Worm (Caenorhabditis elegans) whole organism, mixed stage, embryonic: Measurements from ENCODE around the gene C03H5.3.

Source experiments
- blmp-1 ChIP-seq: fragments of 150-350 bp; optimal IDR thresholded peaks from 2 replicates; lab custom pipeline; 2014; ENCODE audit warnings: missing biosample characterization, missing genetic modification characterization
- ces-1 ChIP-seq: fragments of 150-350 bp; optimal IDR thresholded peaks from 2 replicates; lab custom pipeline; 2014; ENCODE audit warnings: missing biosample characterization, missing genetic modification reagents, missing genetic modification characterization
- elt-3 ChIP-seq: fragments of 150-350 bp; optimal IDR thresholded peaks from 2 replicates; lab custom pipeline; 2014; ENCODE audit warnings: missing biosample characterization, missing genetic modification characterization
- hlh-1 ChIP-seq: fragments of 150-350 bp; optimal IDR thresholded peaks from 2 replicates; lab custom pipeline; 2014; ENCODE audit warnings: missing biosample characterization, missing genetic modification reagents, missing genetic modification characterization
- lsy-2 ChIP-seq: fragments of 150-350 bp; optimal IDR thresholded peaks from 2 replicates; lab custom pipeline; 2014; ENCODE audit warnings: missing biosample characterization, missing genetic modification characterization
- mep-1 ChIP-seq: fragments of 150-350 bp; optimal IDR thresholded peaks from 2 replicates; lab custom pipeline; 2017; ENCODE audit warnings: missing biosample characterization, missing genetic modification reagents, missing genetic modification characterization, inconsistent platforms
- nhr-12 ChIP-seq: fragments of 150-350 bp; optimal IDR thresholded peaks from 2 replicates; lab custom pipeline; 2014; ENCODE audit warnings: missing biosample characterization, missing genetic modification characterization
- pha-4 ChIP-seq: fragments of 150-350 bp; optimal IDR thresholded peaks from 2 replicates; lab custom pipeline; 2018; ENCODE audit warnings: missing biosample characterization, missing genetic modification reagents, missing genetic modification characterization
- sptf-1 ChIP-seq: sonication (generic microtip); optimal IDR thresholded peaks from 2 replicates; lab custom pipeline; 2017; ENCODE audit warnings: mild to moderate bottlenecking, missing genetic modification characterization, moderate library complexity, missing compliant biosample characterization
- unc-39 ChIP-seq: fragments of 150-350 bp; optimal IDR thresholded peaks from 2 replicates; lab custom pipeline; 2014; ENCODE audit warnings: missing biosample characterization, missing genetic modification characterization
- unc-62 ChIP-seq: fragments of 150-350 bp; optimal IDR thresholded peaks from 2 replicates; lab custom pipeline; 2014; ENCODE audit warnings: missing biosample characterization, missing genetic modification reagents, missing genetic modification characterization

DNA sequence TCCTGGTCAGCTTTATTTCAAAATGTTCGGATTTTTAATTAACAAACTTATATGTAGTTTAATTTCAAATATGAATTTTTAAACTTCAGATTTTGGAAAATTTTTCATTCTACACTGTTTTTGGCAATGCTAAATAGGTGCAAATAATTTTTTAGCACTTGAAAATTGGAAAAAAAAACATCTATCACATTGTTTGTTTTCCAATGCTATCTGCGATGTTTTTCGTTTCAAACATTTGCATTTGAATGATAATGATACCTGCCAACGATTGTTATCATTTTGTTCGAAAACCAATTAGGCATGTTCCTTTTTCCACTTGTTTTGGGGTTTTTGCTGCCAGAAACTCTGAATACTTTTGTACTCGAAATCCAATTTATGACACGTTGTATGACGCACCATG, 10.9 kb upstream of the C03H5.3 start, which contains the start of gene C03H5.4:
- TF ChIP-seq pha-4, result no peak
- no peak for TF ChIP-seq unc-39 (tag; lab: Kevin White, UChicago)
- no peak for TF ChIP-seq mep-1 (tag; lab: Kevin White, UChicago)
- TF ChIP-seq hlh-1 (tag; lab: Kevin White, UChicago), result no peak
- no peak for TF ChIP-seq unc-62 (GFP tag; lab: Kevin White, UChicago)
- TF ChIP-seq lsy-2 (tag; lab: Kevin White, UChicago), result no peak
- TF ChIP-seq ces-1, result no peak
- no peak for TF ChIP-seq elt-3 (tag; lab: Kevin White, UChicago)
- TF ChIP-seq sptf-1 (tag; lab: Kevin White, UChicago), result no peak
- TF ChIP-seq blmp-1, result no peak
- TF ChIP-seq nhr-12 (tag; lab: Kevin White, UChicago), result no peak
